Worm (Caenorhabditis elegans): ENCODE data around the gene Y32F6A.5.

DNA sequence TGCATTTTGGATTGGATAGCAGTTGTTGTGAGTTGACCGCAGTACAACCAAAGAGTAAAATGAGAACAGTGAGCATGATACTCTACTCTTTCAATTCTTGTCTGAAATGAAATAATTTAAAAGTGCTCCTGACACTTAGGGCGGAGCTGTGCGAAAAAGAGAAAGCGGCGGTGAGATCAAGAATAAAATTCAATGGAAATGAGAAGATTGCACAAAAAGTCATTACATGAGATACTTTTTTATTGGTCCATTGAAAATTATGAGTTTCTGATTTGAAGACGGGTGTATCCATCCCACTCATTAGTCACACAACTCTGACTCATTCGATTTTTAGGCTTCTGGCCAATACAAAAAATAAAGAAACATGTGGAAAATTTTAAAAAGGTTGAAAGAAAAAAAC, 3.8 kb upstream of the Y32F6A.5 start, which contains the start of gene F22E12.1:
- TF ChIP-seq snpc-4 (tag; optimal IDR thresholded peaks at IDR 0.05) = no peak
- TF ChIP-seq pqm-1 (tag; optimal IDR thresholded peaks at IDR 0.05) = no peak
- no peak for TF ChIP-seq lin-15B (tag; optimal IDR thresholded peaks at IDR 0.05)
